Fruit fly (Drosophila melanogaster) whole organism: ENCODE measurements at regions not wholly inside any gene's neighbourhood (a gene's known extent, or its start where the extent isn't known, plus 50 kb on each side); places are given as distances from the start of the nearest gene placed in this dataset.

Experiments
- pan ChIP-seq: fragments of >200 bp; optimal IDR thresholded peaks from 2 replicates; lab custom pipeline; 2017

- peak; percentile 97 for TF ChIP-seq pan (lab: Kevin White, UChicago)
These were observed 199.3 kb upstream of the Tim23 start for dm6 chr2L:23512654-23513053.
